Worm (Caenorhabditis elegans): Measurements from ENCODE around the gene suds-3.

The suds-3 gene

DNA sequence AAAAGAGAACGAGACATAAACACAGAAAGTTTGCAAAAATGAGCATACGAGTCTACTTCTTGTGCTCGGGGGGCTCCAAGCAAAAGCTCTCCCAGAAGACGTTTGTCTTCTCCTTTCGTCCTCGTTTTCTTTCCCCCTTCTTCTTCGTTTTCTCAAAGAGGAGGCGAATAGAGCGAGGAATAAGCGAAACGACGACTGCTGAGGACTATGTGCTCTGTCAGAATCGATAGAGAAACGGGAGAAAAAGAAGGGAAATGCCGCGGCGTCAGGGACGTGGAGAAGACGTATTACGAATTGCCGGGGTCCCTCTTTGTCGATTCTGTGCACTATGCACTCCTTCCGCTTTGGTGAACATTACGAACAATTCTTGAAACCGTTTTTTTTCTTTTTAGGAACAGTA, 47.6 kb downstream of the suds-3 start:
- TF ChIP-seq tbx-2 (tag; optimal IDR thresholded peaks at IDR 0.05) (peak; percentile 16), ceh-48 (tag; optimal IDR thresholded peaks at IDR 0.05) (peak; percentile 65), ceh-30 (tag; optimal IDR thresholded peaks at IDR 0.05) (no peak), Y22D7AL.16 (tag; optimal IDR thresholded peaks at IDR 0.05) (no peak), nhr-11 (tag; optimal IDR thresholded peaks at IDR 0.05) (no peak), hlh-15 (tag; optimal IDR thresholded peaks at IDR 0.05) (no peak), ceh-31 (tag; optimal IDR thresholded peaks at IDR 0.05) (peak; percentile 63), pha-4 (tag; optimal IDR thresholded peaks at IDR 0.05) (no peak), unc-55 (GFP tag; optimal IDR thresholded peaks at IDR 0.05) (no peak), unc-42 (tag; optimal IDR thresholded peaks at IDR 0.05) (peak; percentile 25)

ce11 chrV:9980731-9981483, 50.1 kb downstream of the suds-3 start, which contains the start of the genes ruvb-1 and tofu-1:
ruvb-1 (minus strand) TSS chrV:9980802.
tofu-1 (plus strand) TSS chrV:9981147.
- peak; percentile 63 for TF ChIP-seq tbx-7 (tag; optimal IDR thresholded peaks at IDR 0.05)
- TF ChIP-seq hlh-8 (tag; optimal IDR thresholded peaks at IDR 0.05): peak; percentile 70
- TF ChIP-seq pqm-1 (tag; optimal IDR thresholded peaks at IDR 0.05): peak; percentile 40
- TF ChIP-seq lim-6 (tag; optimal IDR thresholded peaks at IDR 0.05): peak; percentile 70
- peak; percentile 89 for TF ChIP-seq ceh-14 (tag; optimal IDR thresholded peaks at IDR 0.05)
- TF ChIP-seq fax-1 (tag; optimal IDR thresholded peaks at IDR 0.05): peak; percentile 61
- peak; percentile 8 for TF ChIP-seq pros-1 (tag; optimal IDR thresholded peaks at IDR 0.05)
- peak; percentile 92 for TF ChIP-seq ref-2 (tag; optimal IDR thresholded peaks at IDR 0.05)
- TF ChIP-seq dmd-4 (tag; optimal IDR thresholded peaks at IDR 0.05; ENCODE audit: borderline replicate concordance): peak; percentile 70
- TF ChIP-seq unc-42 (tag; optimal IDR thresholded peaks at IDR 0.05): peak; percentile 51
- TF ChIP-seq nfya-1 (tag; optimal IDR thresholded peaks at IDR 0.05): peak; percentile 26
- TF ChIP-seq madf-2 (tag; optimal IDR thresholded peaks at IDR 0.05): peak; percentile 16
- peak; percentile 70 for TF ChIP-seq F13H6.1 (tag; optimal IDR thresholded peaks at IDR 0.05)
- TF ChIP-seq zip-5 (tag; optimal IDR thresholded peaks at IDR 0.05): peak; percentile 32
- peak; percentile 81 for TF ChIP-seq ceh-2 (tag; optimal IDR thresholded peaks at IDR 0.05)
- peak; percentile 72 for TF ChIP-seq rnt-1 (tag; optimal IDR thresholded peaks at IDR 0.05)
- peak; percentile 13 for TF ChIP-seq ztf-16 (tag; optimal IDR thresholded peaks at IDR 0.05)
- peak; percentile 96 for TF ChIP-seq ceh-31 (tag; optimal IDR thresholded peaks at IDR 0.05)
- TF ChIP-seq tbx-2 (tag; optimal IDR thresholded peaks at IDR 0.05): peak; percentile 94
- TF ChIP-seq ceh-34 (tag; optimal IDR thresholded peaks at IDR 0.05): peak; percentile 40
- TF ChIP-seq ceh-18 (tag; optimal IDR thresholded peaks at IDR 0.05): peak; percentile 20
- peak; percentile 77 for TF ChIP-seq C08G9.2 (tag; optimal IDR thresholded peaks at IDR 0.05)
- peak; percentile 75 for TF ChIP-seq ets-4 (tag; optimal IDR thresholded peaks at IDR 0.05)
